Worm (Caenorhabditis elegans): Measurements from ENCODE around the gene F13H10.6.

ce11 chrIV:11025941-11026340 is 16.8 kb downstream of the F13H10.6 start:
- TF ChIP-seq tbx-37 (GFP tag; conservative IDR thresholded peaks at IDR 0.05) (peak; percentile 99), hnd-1 (tag; optimal IDR thresholded peaks at IDR 0.05) (peak; percentile 96), tra-4 (tag; optimal IDR thresholded peaks at IDR 0.05) (peak; percentile 99), ama-1 (optimal IDR thresholded peaks at IDR 0.05) (peak; percentile 92), B0310.2 (tag; optimal IDR thresholded peaks at IDR 0.05) (peak; percentile 99), flt-1 (GFP tag; IDR thresholded peaks at IDR 0.05) (peak; percentile 100), ceh-36 (tag; optimal IDR thresholded peaks at IDR 0.05) (peak; percentile 98), ceh-13 (GFP tag; optimal IDR thresholded peaks at IDR 0.05) (peak; percentile 98), hmbx-1 (tag; optimal IDR thresholded peaks at IDR 0.05) (peak; percentile 93), scrt-1 (GFP tag; IDR thresholded peaks at IDR 0.05) (peak; percentile 99)
